Fruit fly (Drosophila melanogaster): Measurements from ENCODE around the gene Ctps.

dm6 chr3L:15076380-15076779, 21.3 kb upstream of the Ctps start:
- TF ChIP-seq pan (optimal IDR thresholded peaks at IDR 0.05) (no peak), Dll (optimal IDR thresholded peaks at IDR 0.05) (no peak), CG8478 (optimal IDR thresholded peaks at IDR 0.05) (no peak), usp (GFP tag; optimal IDR thresholded peaks at IDR 0.05) (no peak), psq (optimal IDR thresholded peaks at IDR 0.05) (no peak), EcR (GFP tag; optimal IDR thresholded peaks at IDR 0.05) (no peak)
